Worm (Caenorhabditis elegans): ENCODE measurements around the gene Y4C6B.7.
"Not testable (repeated sequence)": the region's sequence is repeated elsewhere in the genome, so short reads cannot be mapped to it uniquely, and the experiment has no call there.

The Y4C6B.7 gene

ce11 chrIV:5334518-5334917 lies 18.7 kb downstream of the Y4C6B.7 start:
- TF ChIP-seq ref-1 (GFP tag; conservative IDR thresholded peaks at IDR 0.05) (no peak), T22C8.4 (GFP tag; IDR thresholded peaks at IDR 0.05) (no peak), flt-1 (GFP tag; IDR thresholded peaks at IDR 0.05) (no peak; the same call in 1 of the 2 replicates), med-1 (GFP tag; optimal IDR thresholded peaks at IDR 0.05; ENCODE audit: insufficient read depth) (no peak), ztf-23 (GFP tag; IDR thresholded peaks at IDR 0.05) (peak; percentile 85), ztf-29 (GFP tag; IDR thresholded peaks at IDR 0.05) (0 out of 2 replicates have a peak, but pooled peaks have one; percentile 50), tab-1 (GFP tag; IDR thresholded peaks at IDR 0.05) (no peak), klf-2 (GFP tag; conservative IDR thresholded peaks at IDR 0.05) (no peak; the same call in none of the 2 replicates), cog-1 (tag; optimal IDR thresholded peaks at IDR 0.05) (no peak)

DNA sequence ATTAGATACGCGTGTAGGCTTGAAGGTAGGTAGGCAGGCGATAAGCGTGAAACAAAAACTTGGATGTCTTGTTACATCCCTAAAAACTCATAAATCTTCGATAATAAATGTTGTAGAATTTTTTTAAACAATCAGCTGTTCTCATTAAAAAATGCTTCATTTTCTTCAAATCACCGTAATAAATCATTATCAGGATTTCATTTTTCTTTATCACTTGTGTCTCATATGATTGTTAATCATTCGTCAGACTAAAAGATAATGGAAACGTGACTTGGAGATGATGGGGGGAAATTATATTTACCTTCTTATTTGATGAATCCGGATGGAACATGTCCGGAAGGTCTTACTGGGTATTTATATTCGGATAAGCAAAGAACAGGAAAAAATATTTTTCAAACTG lies 19.8 kb downstream of the Y4C6B.7 start:
- TF ChIP-seq med-1 (GFP tag; optimal IDR thresholded peaks at IDR 0.05; ENCODE audit: insufficient read depth): no peak

DNA sequence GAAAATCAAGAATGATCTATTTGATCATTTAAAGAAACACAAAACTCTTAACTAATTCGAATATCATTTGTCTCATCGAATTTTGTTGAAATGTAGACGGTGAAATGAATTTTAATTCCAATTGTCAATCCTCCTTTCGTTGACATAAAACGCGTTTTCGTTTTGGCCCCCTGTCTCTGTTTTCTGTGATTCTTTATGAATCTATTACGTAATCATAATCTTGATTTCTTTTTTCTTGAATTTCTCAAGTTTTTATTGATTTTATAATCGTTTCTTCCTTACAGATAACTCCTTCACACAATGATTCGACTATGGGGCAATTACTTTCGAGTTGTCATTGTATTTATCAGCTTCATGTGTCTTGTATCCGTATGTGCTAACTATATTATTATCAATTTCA lies 21.1 kb downstream of the Y4C6B.7 start, which contains the start of gene Y4C6B.3:
Y4C6B.3 (plus strand) TSS at position 301 of the 400 bp plus-strand sequence.
- TF ChIP-seq med-1 (GFP tag; optimal IDR thresholded peaks at IDR 0.05; ENCODE audit: insufficient read depth) (no peak), cog-1 (tag; optimal IDR thresholded peaks at IDR 0.05) (no peak), ref-1 (GFP tag; conservative IDR thresholded peaks at IDR 0.05) (no peak), klf-2 (GFP tag; conservative IDR thresholded peaks at IDR 0.05) (no peak), ztf-23 (GFP tag; IDR thresholded peaks at IDR 0.05) (no peak), ztf-29 (GFP tag; IDR thresholded peaks at IDR 0.05) (no peak), tab-1 (GFP tag; IDR thresholded peaks at IDR 0.05) (no peak), T22C8.4 (GFP tag; IDR thresholded peaks at IDR 0.05) (no peak), flt-1 (GFP tag; IDR thresholded peaks at IDR 0.05) (no peak)

- TF ChIP-seq T22C8.4 (GFP tag; IDR thresholded peaks at IDR 0.05) (no peak), ztf-29 (GFP tag; IDR thresholded peaks at IDR 0.05) (no peak), ztf-23 (GFP tag; IDR thresholded peaks at IDR 0.05) (no peak), flt-1 (GFP tag; IDR thresholded peaks at IDR 0.05) (no peak), cog-1 (tag; optimal IDR thresholded peaks at IDR 0.05) (no peak), klf-2 (GFP tag; conservative IDR thresholded peaks at IDR 0.05) (no peak), ref-1 (GFP tag; conservative IDR thresholded peaks at IDR 0.05) (no peak), med-1 (GFP tag; optimal IDR thresholded peaks at IDR 0.05; ENCODE audit: insufficient read depth) (no peak), tab-1 (GFP tag; IDR thresholded peaks at IDR 0.05) (no peak)
These were observed 27.1 kb downstream of the Y4C6B.7 start, which contains the start of gene Y4C6B.4 for ce11 chrIV:5326144-5326543. Gene Y4C6B.4 (plus strand): TSS chrIV:5326444.

DNA sequence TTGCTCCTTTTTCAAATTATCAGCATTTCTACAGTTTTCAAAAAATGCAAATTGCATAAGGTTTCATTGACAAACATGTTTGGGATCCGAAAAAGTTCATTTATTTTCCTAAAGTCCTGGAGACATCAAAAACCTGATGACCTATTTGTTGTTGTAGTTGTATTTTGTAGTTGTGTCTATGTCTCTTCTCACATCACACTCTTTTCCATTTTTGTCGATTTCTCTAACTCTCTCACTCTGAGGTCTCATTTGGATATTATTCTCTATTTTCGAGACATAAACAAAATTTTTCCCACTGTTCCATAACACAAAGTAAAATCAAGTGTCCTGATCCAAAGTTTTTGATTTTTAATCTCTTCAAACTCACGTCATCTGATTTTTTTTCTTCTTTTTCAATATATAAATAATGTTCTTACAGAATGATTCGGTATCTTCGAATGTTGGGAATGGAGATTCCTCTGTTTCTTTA lies 34.4 kb downstream of the Y4C6B.7 start, which contains the start of gene slc-46A:
slc-46A (plus strand) TSS at position 419 of the 469 bp plus-strand sequence.
- TF ChIP-seq ref-1 (GFP tag; conservative IDR thresholded peaks at IDR 0.05) (no peak), flt-1 (GFP tag; IDR thresholded peaks at IDR 0.05) (no peak), tab-1 (GFP tag; IDR thresholded peaks at IDR 0.05) (no peak), med-1 (GFP tag; optimal IDR thresholded peaks at IDR 0.05; ENCODE audit: insufficient read depth) (no peak), ztf-23 (GFP tag; IDR thresholded peaks at IDR 0.05) (no peak), T22C8.4 (GFP tag; IDR thresholded peaks at IDR 0.05) (no peak), ztf-29 (GFP tag; IDR thresholded peaks at IDR 0.05) (no peak), klf-2 (GFP tag; conservative IDR thresholded peaks at IDR 0.05) (no peak), cog-1 (tag; optimal IDR thresholded peaks at IDR 0.05) (no peak)

ce11 chrIV:5317106-5317505 lies 36.2 kb downstream of the Y4C6B.7 start:
- TF ChIP-seq T22C8.4 (GFP tag; IDR thresholded peaks at IDR 0.05): no peak
- no peak for TF ChIP-seq klf-2 (GFP tag; conservative IDR thresholded peaks at IDR 0.05)
- TF ChIP-seq cog-1 (tag; optimal IDR thresholded peaks at IDR 0.05): no peak
- TF ChIP-seq ztf-29 (GFP tag; IDR thresholded peaks at IDR 0.05): no peak
- no peak for TF ChIP-seq ztf-23 (GFP tag; IDR thresholded peaks at IDR 0.05)
- no peak for TF ChIP-seq tab-1 (GFP tag; IDR thresholded peaks at IDR 0.05)
- no peak for TF ChIP-seq flt-1 (GFP tag; IDR thresholded peaks at IDR 0.05)
- TF ChIP-seq ref-1 (GFP tag; conservative IDR thresholded peaks at IDR 0.05): no peak
- TF ChIP-seq med-1 (GFP tag; optimal IDR thresholded peaks at IDR 0.05; ENCODE audit: insufficient read depth): no peak

DNA sequence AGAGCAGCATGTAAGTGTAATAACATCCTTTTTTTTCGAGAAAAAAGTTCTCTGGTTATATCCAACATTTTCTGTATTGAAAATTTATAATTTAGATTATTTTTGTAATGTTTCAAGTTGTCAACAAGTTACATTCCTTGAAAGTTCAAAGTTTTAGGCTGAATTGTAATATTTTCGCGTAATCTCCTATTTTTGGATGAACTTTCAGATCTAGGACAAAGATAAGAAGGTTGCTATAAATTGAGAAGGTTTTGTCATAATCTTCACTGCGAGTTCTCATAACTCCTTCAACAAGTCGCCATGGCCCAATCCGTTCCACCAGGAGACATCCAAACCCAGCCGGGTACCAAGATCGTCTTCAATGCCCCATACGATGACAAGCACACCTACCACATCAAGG lies 37.0 kb downstream of the Y4C6B.7 start, which contains the start of gene msp-65:
msp-65 (plus strand) TSS at position 301 of the 400 bp plus-strand sequence.
- not testable (repeated sequence) for TF ChIP-seq T22C8.4 (GFP tag; IDR thresholded peaks at IDR 0.05); klf-2 (GFP tag; conservative IDR thresholded peaks at IDR 0.05); cog-1 (tag; optimal IDR thresholded peaks at IDR 0.05)

- not testable (repeated sequence) for TF ChIP-seq ref-1 (GFP tag; conservative IDR thresholded peaks at IDR 0.05); T22C8.4 (GFP tag; IDR thresholded peaks at IDR 0.05); klf-2 (GFP tag; conservative IDR thresholded peaks at IDR 0.05)
These were observed 40.3 kb downstream of the Y4C6B.7 start, which contains the start of the genes msp-59 and ZK354.2 for ce11 chrIV:5313011-5313410. Gene msp-59 (minus strand): TSS chrIV:5313111. Gene ZK354.2 (plus strand): TSS chrIV:5313405.

- TF ChIP-seq T22C8.4 (GFP tag; IDR thresholded peaks at IDR 0.05) (no peak), med-1 (GFP tag; optimal IDR thresholded peaks at IDR 0.05; ENCODE audit: insufficient read depth) (no peak), ztf-23 (GFP tag; IDR thresholded peaks at IDR 0.05) (no peak), cog-1 (tag; optimal IDR thresholded peaks at IDR 0.05) (no peak), ztf-29 (GFP tag; IDR thresholded peaks at IDR 0.05) (no peak), ref-1 (GFP tag; conservative IDR thresholded peaks at IDR 0.05) (no peak), klf-2 (GFP tag; conservative IDR thresholded peaks at IDR 0.05) (no peak), tab-1 (GFP tag; IDR thresholded peaks at IDR 0.05) (no peak), flt-1 (GFP tag; IDR thresholded peaks at IDR 0.05) (no peak)
These were observed 43.5 kb downstream of the Y4C6B.7 start, which contains the start of gene ZK354.3 for ce11 chrIV:5309742-5310141. Gene ZK354.3 (plus strand): TSS chrIV:5310042.

DNA sequence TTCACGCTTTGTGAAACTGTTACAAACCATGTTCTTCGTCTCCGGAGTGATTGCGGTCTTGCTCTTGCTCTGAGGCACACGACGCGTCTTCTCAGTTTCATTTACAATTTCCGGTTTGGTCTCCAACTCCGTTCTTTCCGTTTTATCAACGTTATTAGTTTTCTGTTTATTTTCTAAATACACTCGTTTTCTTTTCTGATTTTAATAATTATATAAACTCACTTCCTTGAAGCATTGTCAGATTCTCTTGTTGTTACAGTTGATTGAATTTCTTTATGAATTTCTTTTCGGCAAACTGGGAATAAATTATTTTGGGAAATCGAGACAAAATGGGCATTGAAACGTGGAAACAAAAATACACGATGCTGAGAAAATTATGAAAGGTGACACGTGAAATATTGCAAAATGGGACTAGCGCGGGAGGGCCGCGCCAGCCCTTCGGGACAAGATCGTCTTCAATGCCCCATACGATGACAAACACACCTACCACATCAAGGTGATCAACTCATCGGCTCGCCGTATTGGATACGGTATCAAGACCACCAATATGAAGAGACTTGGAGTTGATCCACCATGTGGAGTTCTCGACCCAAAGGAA lies 45.1 kb downstream of the Y4C6B.7 start, which contains the start of the genes ZK354.9 and msp-58:
ZK354.9 (minus strand) TSS at position 101 of the 598 bp plus-strand sequence.
msp-58 (plus strand) TSS at position 548 of the 598 bp plus-strand sequence.
- not testable (repeated sequence) for TF ChIP-seq cog-1 (tag; optimal IDR thresholded peaks at IDR 0.05); T22C8.4 (GFP tag; IDR thresholded peaks at IDR 0.05); ref-1 (GFP tag; conservative IDR thresholded peaks at IDR 0.05)

All from whole organism, midembryonic.